Worm (Caenorhabditis elegans) whole organism, L4 larva: ENCODE results near the gene ins-7.

Experiments used
- R02D3.7 ChIP-seq: fragments of 150-350 bp; sonication (generic microtip); optimal IDR thresholded peaks from 3 replicates; lab custom pipeline; 2014; ENCODE audit warnings: missing biosample characterization, missing genetic modification characterization
- fkh-10 ChIP-seq: fragments of 150-350 bp; optimal IDR thresholded peaks from 2 replicates; lab custom pipeline; 2014; ENCODE audit warnings: missing biosample characterization, missing genetic modification reagents, missing genetic modification characterization
- ztf-11 ChIP-seq: fragments of 150-350 bp; optimal IDR thresholded peaks from 2 replicates; lab custom pipeline; 2014; ENCODE audit warnings: missing biosample characterization, missing genetic modification characterization

- no peak for TF ChIP-seq ztf-11 (tag; lab: Kevin White, UChicago)
- TF ChIP-seq R02D3.7 (tag; lab: Kevin White, UChicago), result no peak
- TF ChIP-seq fkh-10, result no peak
These were observed 11.5 kb downstream of the ins-7 start for ce11 chrIV:9671001-9671652.
